Worm (Caenorhabditis elegans): ENCODE measurements around the gene F40B5.2.

Gene F40B5.2

ce11 chrX:8404308-8405085 lies 36.8 kb downstream of the F40B5.2 start (continued):
- TF ChIP-seq ceh-100 (GFP tag; IDR thresholded peaks at IDR 0.05) (peak; percentile 61; the same call in 1 of the 2 replicates), attf-3 (GFP tag; conservative IDR thresholded peaks at IDR 0.05) (peak; percentile 70; the same call in 1 of the 2 replicates), Y95B8A.8 (GFP tag; IDR thresholded peaks at IDR 0.05) (peak; percentile 52; the same call in 1 of the 2 replicates), let-607 (tag; optimal IDR thresholded peaks at IDR 0.05) (peak; percentile 76 to 86), nfyb-1 (GFP tag; IDR thresholded peaks at IDR 0.05) (peak; percentile 94), lsl-1 (GFP tag; optimal IDR thresholded peaks at IDR 0.05) (peak; percentile 31), aptf-2 (GFP tag; conservative IDR thresholded peaks at IDR 0.05) (peak; percentile 82; the same call in 1 of the 2 replicates), ccch-3 (GFP tag; optimal IDR thresholded peaks at IDR 0.05) (peak; percentile 78), ztf-22 (GFP tag; optimal IDR thresholded peaks at IDR 0.05) (peak; percentile 87), zim-3 (tag; optimal IDR thresholded peaks at IDR 0.05) (peak; percentile 97), dox-1 (GFP tag; IDR thresholded peaks at IDR 0.05) (peak; percentile 94), madf-10 (tag; optimal IDR thresholded peaks at IDR 0.05) (peak; percentile 90), lin-26 (GFP tag; IDR thresholded peaks at IDR 0.05) (peak; percentile 98), nhr-27 (tag; optimal IDR thresholded peaks at IDR 0.05) (peak; percentile 87), ztf-26 (tag; optimal IDR thresholded peaks at IDR 0.05) (peak; percentile 93), atf-7 (tag; optimal IDR thresholded peaks at IDR 0.05) (peak; percentile 88), mxl-1 (tag; optimal IDR thresholded peaks at IDR 0.05) (peak; percentile 94), attf-6 (GFP tag; IDR thresholded peaks at IDR 0.05) (peak; percentile 79), ztf-6 (GFP tag; IDR thresholded peaks at IDR 0.05) (peak; percentile 86), lsy-27 (tag; optimal IDR thresholded peaks at IDR 0.05; ENCODE audit: borderline replicate concordance, insufficient read depth) (peak; percentile 12), hmg-1.2 (GFP tag; IDR thresholded peaks at IDR 0.05) (peak; percentile 93), egl-18 (GFP tag; IDR thresholded peaks at IDR 0.05) (no peak), rec-8 (tag; optimal IDR thresholded peaks at IDR 0.05) (peak; percentile 86 to 87), C17E4.6 (GFP tag; IDR thresholded peaks at IDR 0.05) (0 out of 2 replicates have a peak, but pooled peaks have one; percentile 44), hmg-20 (GFP tag; IDR thresholded peaks at IDR 0.05) (peak; percentile 90), nhr-90 (tag; optimal IDR thresholded peaks at IDR 0.05) (peak; percentile 94), Y53G8AR.9 (GFP tag; conservative IDR thresholded peaks at IDR 0.05) (peak; percentile 86), K12H6.12 (tag; optimal IDR thresholded peaks at IDR 0.05) (peak; percentile 91), ekl-4 (GFP tag; IDR thresholded peaks at IDR 0.05) (peak; percentile 90), madf-6 (GFP tag; IDR thresholded peaks at IDR 0.05) (peak; percentile 59; the same call in 1 of the 2 replicates), tbx-9 (tag; optimal IDR thresholded peaks at IDR 0.05; ENCODE audit: borderline replicate concordance) (peak; percentile 81), egl-44 (GFP tag; IDR thresholded peaks at IDR 0.05) (peak; percentile 93), rcor-1 (GFP tag; IDR thresholded peaks at IDR 0.05) (peak; percentile 89), nfya-1 (tag; optimal IDR thresholded peaks at IDR 0.05; ENCODE audit: borderline replicate concordance, insufficient read depth) (no peak), fkh-3 (tag; optimal IDR thresholded peaks at IDR 0.05) (peak; percentile 88), mcd-1 (GFP tag; IDR thresholded peaks at IDR 0.05) (no peak; the same call in 1 of the 2 replicates), ztf-25 (GFP tag; IDR thresholded peaks at IDR 0.05) (peak; percentile 98), nhr-120 (GFP tag; IDR thresholded peaks at IDR 0.05) (peak; percentile 94; the same call in 1 of the 2 replicates), somi-1 (GFP tag; optimal IDR thresholded peaks at IDR 0.05) (peak; percentile 89), attf-5 (GFP tag; optimal IDR thresholded peaks at IDR 0.05) (peak; percentile 91), F22D6.2 (tag; optimal IDR thresholded peaks at IDR 0.05) (peak; percentile 78), sea-2 (GFP tag; IDR thresholded peaks at IDR 0.05) (peak; percentile 90), ceh-58 (GFP tag; IDR thresholded peaks at IDR 0.05) (0 out of 2 replicates have a peak, but pooled peaks have one; percentile 78), madf-8 (GFP tag; conservative IDR thresholded peaks at IDR 0.05) (peak; percentile 46), xnd-1 (tag; optimal IDR thresholded peaks at IDR 0.05) (no peak)
